Worm (Caenorhabditis elegans) whole organism, mixed stage, embryonic: ENCODE results near the gene col-113.

Experiments
- M03D4.4 ChIP-seq: sonication (generic microtip); optimal IDR thresholded peaks from 2 replicates; lab custom pipeline; 2017; ENCODE audit warnings: mild to moderate bottlenecking, missing genetic modification characterization, missing compliant biosample characterization
- bed-3 ChIP-seq: fragments of 200-800 bp; sonication (Bioruptor generic); optimal IDR thresholded peaks from 3 replicates; lab custom pipeline; 2018; ENCODE audit warnings: mild to moderate bottlenecking, missing genetic modification characterization, moderate library complexity, missing compliant biosample characterization
- blmp-1 ChIP-seq: fragments of 150-350 bp; optimal IDR thresholded peaks from 2 replicates; lab custom pipeline; 2014; ENCODE audit warnings: missing biosample characterization, missing genetic modification characterization
- ceh-39 ChIP-seq: fragments of 150-350 bp; optimal IDR thresholded peaks from 2 replicates; lab custom pipeline; 2014; ENCODE audit warnings: missing biosample characterization, missing genetic modification characterization
- ceh-43 ChIP-seq: fragments of 200-800 bp; sonication (Bioruptor generic); optimal IDR thresholded peaks from 2 replicates; lab custom pipeline; 2018; ENCODE audit warnings: mild to moderate bottlenecking, missing genetic modification characterization, moderate library complexity, missing compliant biosample characterization
- ceh-83 ChIP-seq: fragments of 200-800 bp; sonication (Bioruptor generic); optimal IDR thresholded peaks from 2 replicates; lab custom pipeline; 2018; ENCODE audit warnings: mild to moderate bottlenecking, missing genetic modification characterization, missing compliant biosample characterization
- cnd-1 ChIP-seq: fragments of 200-800 bp; sonication (Bioruptor generic); optimal IDR thresholded peaks from 2 replicates; lab custom pipeline; 2018; ENCODE audit warnings: mild to moderate bottlenecking, missing genetic modification characterization, missing compliant biosample characterization
- drap-1 ChIP-seq: fragments of 200-800 bp; sonication (Bioruptor generic); optimal IDR thresholded peaks from 3 replicates; lab custom pipeline; 2018; ENCODE audit warnings: mild to moderate bottlenecking, missing genetic modification characterization, missing compliant biosample characterization
- elt-1 ChIP-seq: sonication (generic microtip); optimal IDR thresholded peaks from 2 replicates; lab custom pipeline; 2017; ENCODE audit warnings: missing genetic modification characterization, mild to moderate bottlenecking, missing compliant biosample characterization, antibody characterized with exemption, moderate library complexity, borderline replicate concordance; ENCODE audit not compliant: insufficient read depth
- elt-3 ChIP-seq: fragments of 150-350 bp; optimal IDR thresholded peaks from 2 replicates; lab custom pipeline; 2014; ENCODE audit warnings: missing biosample characterization, missing genetic modification characterization
- flh-1 ChIP-seq: fragments of 200-800 bp; sonication (Bioruptor generic); optimal IDR thresholded peaks from 2 replicates; lab custom pipeline; 2018; ENCODE audit warnings: mild to moderate bottlenecking, missing genetic modification characterization, moderate library complexity, missing compliant biosample characterization
- ham-2 ChIP-seq: fragments of 200-800 bp; sonication (Bioruptor generic); optimal IDR thresholded peaks from 2 replicates; lab custom pipeline; 2018; ENCODE audit warnings: mild to moderate bottlenecking, missing genetic modification characterization, missing compliant biosample characterization
- hlh-1 ChIP-seq: fragments of 150-350 bp; optimal IDR thresholded peaks from 2 replicates; lab custom pipeline; 2014; ENCODE audit warnings: missing biosample characterization, missing genetic modification reagents, missing genetic modification characterization
- lin-13 ChIP-seq: fragments of 150-350 bp; optimal IDR thresholded peaks from 2 replicates; lab custom pipeline; 2014; ENCODE audit warnings: missing biosample characterization, missing genetic modification characterization
- lin-32 ChIP-seq: fragments of 200-800 bp; sonication (Bioruptor generic); optimal IDR thresholded peaks from 2 replicates; lab custom pipeline; 2018; ENCODE audit warnings: mild to moderate bottlenecking, missing genetic modification characterization, missing compliant biosample characterization
- lsy-2 ChIP-seq: fragments of 150-350 bp; optimal IDR thresholded peaks from 2 replicates; lab custom pipeline; 2014; ENCODE audit warnings: missing biosample characterization, missing genetic modification characterization
- mab-5 ChIP-seq: fragments of 150-350 bp; optimal IDR thresholded peaks from 2 replicates; lab custom pipeline; 2014; ENCODE audit warnings: missing biosample characterization, missing genetic modification characterization
- mls-2 ChIP-seq: sonication (generic microtip); optimal IDR thresholded peaks from 2 replicates; lab custom pipeline; 2016; ENCODE audit warnings: mild to moderate bottlenecking, missing genetic modification characterization, moderate library complexity, missing compliant biosample characterization
- nhr-12 ChIP-seq: fragments of 150-350 bp; optimal IDR thresholded peaks from 2 replicates; lab custom pipeline; 2014; ENCODE audit warnings: missing biosample characterization, missing genetic modification characterization
- nhr-2 ChIP-seq: fragments of 150-350 bp; optimal IDR thresholded peaks from 2 replicates; lab custom pipeline; 2014; ENCODE audit warnings: missing biosample characterization, missing genetic modification characterization
- nhr-237 ChIP-seq: fragments of 150-350 bp; optimal IDR thresholded peaks from 2 replicates; lab custom pipeline; 2014; ENCODE audit warnings: missing biosample characterization, missing genetic modification characterization
- nhr-28 ChIP-seq: fragments of 150-350 bp; optimal IDR thresholded peaks from 2 replicates; lab custom pipeline; 2014; ENCODE audit warnings: missing biosample characterization, missing genetic modification characterization
- nhr-76 ChIP-seq: sonication (generic microtip); optimal IDR thresholded peaks from 2 replicates; lab custom pipeline; 2017; ENCODE audit warnings: missing biosample characterization, missing genetic modification characterization
- pha-4 ChIP-seq: fragments of 150-350 bp; optimal IDR thresholded peaks from 2 replicates; lab custom pipeline; 2018; ENCODE audit warnings: missing biosample characterization, missing genetic modification reagents, missing genetic modification characterization
- tbx-8 ChIP-seq: fragments of 200-800 bp; sonication (Bioruptor generic); optimal IDR thresholded peaks from 2 replicates; lab custom pipeline; 2018; ENCODE audit warnings: mild to moderate bottlenecking, missing genetic modification characterization, moderate library complexity, missing compliant biosample characterization
- unc-39 ChIP-seq: fragments of 150-350 bp; optimal IDR thresholded peaks from 2 replicates; lab custom pipeline; 2014; ENCODE audit warnings: missing biosample characterization, missing genetic modification characterization
- unc-62 ChIP-seq: fragments of 150-350 bp; optimal IDR thresholded peaks from 2 replicates; lab custom pipeline; 2014; ENCODE audit warnings: missing biosample characterization, missing genetic modification reagents, missing genetic modification characterization
- zip-8 ChIP-seq: fragments of 150-350 bp; optimal IDR thresholded peaks from 2 replicates; lab custom pipeline; 2014; ENCODE audit warnings: missing biosample characterization, missing genetic modification characterization
- ztf-11 ChIP-seq: fragments of 150-350 bp; optimal IDR thresholded peaks from 2 replicates; lab custom pipeline; 2014; ENCODE audit warnings: missing biosample characterization, missing genetic modification characterization

Gene col-113

ce11 chrIV:7152409-7152808 is at the start of gene col-113:
Gene col-113, minus strand, starts transcription at chrIV:7152509.
- no peak for TF ChIP-seq pha-4 (tag; lab: Kevin White, UChicago)

- no peak for TF ChIP-seq lsy-2 (tag; lab: Kevin White, UChicago)
- TF ChIP-seq mab-5: no peak
- TF ChIP-seq unc-39 (tag; lab: Kevin White, UChicago): no peak
- no peak for TF ChIP-seq ham-2 (GFP tag; lab: Kevin White, UChicago)
- TF ChIP-seq drap-1 (GFP tag; lab: Kevin White, UChicago): no peak
- TF ChIP-seq cnd-1 (tag; lab: Kevin White, UChicago): no peak
- no peak for TF ChIP-seq M03D4.4
- no peak for TF ChIP-seq elt-3 (tag; lab: Kevin White, UChicago)
- TF ChIP-seq nhr-2 (tag; lab: Kevin White, UChicago): no peak
- TF ChIP-seq, all 35 proteins: peak for 0
Observed at ce11 chrIV:7196853-7197252, 44.5 kb upstream of the col-113 start, which contains the start of gene unc-8. Gene unc-8, plus strand, starts transcription at chrIV:7197153.

- TF ChIP-seq nhr-76: no peak
- no peak for TF ChIP-seq pha-4 (tag; lab: Kevin White, UChicago)
- no peak for TF ChIP-seq mls-2 (tag; lab: Kevin White, UChicago)
- TF ChIP-seq nhr-2 (tag; lab: Kevin White, UChicago): no peak
- TF ChIP-seq zip-8 (tag; lab: Kevin White, UChicago): no peak
- no peak for TF ChIP-seq unc-39 (tag; lab: Kevin White, UChicago)
- TF ChIP-seq lin-13 (tag; lab: Kevin White, UChicago): no peak
- TF ChIP-seq blmp-1 (tag; lab: Kevin White, UChicago): no peak
- TF ChIP-seq cnd-1 (tag; lab: Kevin White, UChicago): no peak
- no peak for TF ChIP-seq M03D4.4
- no peak for TF ChIP-seq hlh-1 (tag; lab: Kevin White, UChicago)
- no peak for TF ChIP-seq bed-3 (GFP tag; lab: Kevin White, UChicago)
- TF ChIP-seq drap-1 (GFP tag; lab: Kevin White, UChicago): no peak
- TF ChIP-seq unc-62 (GFP tag; lab: Kevin White, UChicago): no peak
- no peak for TF ChIP-seq ceh-43 (GFP tag; lab: Kevin White, UChicago)
- TF ChIP-seq ham-2 (GFP tag; lab: Kevin White, UChicago): no peak
- no peak for TF ChIP-seq elt-1 (tag; lab: Kevin White, UChicago)
- no peak for TF ChIP-seq ceh-83 (GFP tag; lab: Kevin White, UChicago)
- TF ChIP-seq lsy-2 (tag; lab: Kevin White, UChicago): no peak
Observed at ce11 chrIV:7195734-7196133, 43.4 kb upstream of the col-113 start, which contains the start of gene best-16. Gene best-16, minus strand, starts transcription at chrIV:7195834.

- TF ChIP-seq flh-1 (GFP tag; lab: Kevin White, UChicago) (no peak), nhr-28 (no peak), blmp-1 (tag; lab: Kevin White, UChicago) (no peak), zip-8 (tag; lab: Kevin White, UChicago) (no peak), nhr-237 (tag; lab: Kevin White, UChicago) (no peak), M03D4.4 (no peak), ceh-83 (GFP tag; lab: Kevin White, UChicago) (no peak), tbx-8 (GFP tag; lab: Kevin White, UChicago) (no peak), mls-2 (tag; lab: Kevin White, UChicago) (no peak), mab-5 (no peak), lin-32 (GFP tag; lab: Kevin White, UChicago) (no peak), nhr-12 (tag; lab: Kevin White, UChicago) (no peak), ztf-11 (no peak), cnd-1 (tag; lab: Kevin White, UChicago) (no peak)
- TF ChIP-seq, all 35 proteins: peak for 0
Observed at ce11 chrIV:7191745-7192144, 39.4 kb upstream of the col-113 start, which contains the start of gene R13A1.5. Gene R13A1.5, minus strand, starts transcription at chrIV:7191845.

ce11 chrIV:7190409-7190808 is 38.1 kb upstream of the col-113 start:
- TF ChIP-seq elt-1 (tag; lab: Kevin White, UChicago): no peak
- no peak for TF ChIP-seq unc-39 (tag; lab: Kevin White, UChicago)
- no peak for TF ChIP-seq lin-13 (tag; lab: Kevin White, UChicago)
- TF ChIP-seq M03D4.4: no peak
- no peak for TF ChIP-seq unc-62 (GFP tag; lab: Kevin White, UChicago)
- TF ChIP-seq nhr-237 (tag; lab: Kevin White, UChicago): no peak
- TF ChIP-seq nhr-76: no peak
- no peak for TF ChIP-seq mab-5
- TF ChIP-seq nhr-2 (tag; lab: Kevin White, UChicago): no peak
- TF ChIP-seq ceh-39 (tag; lab: Kevin White, UChicago): no peak
- TF ChIP-seq ztf-11: no peak
